Fruit fly (Drosophila melanogaster) whole organism, embryonic: Measurements from ENCODE around the gene dmrt93B.

ENCODE experiments used
- Ada2b ChIP-seq: fragments of 200-800 bp; sonication (Bioruptor generic); IDR thresholded peaks from 2 replicates; pipeline ENCODE4 v1.3.6; 2022; ENCODE audit warnings: missing biosample characterization, missing genetic modification characterization
- CG10209 ChIP-seq: fragments of 200-800 bp; sonication (Bioruptor generic); optimal IDR thresholded peaks from 3 replicates; lab custom pipeline; 2017; ENCODE audit warnings: missing biosample characterization, mild to moderate bottlenecking, missing genetic modification characterization, missing genetic modification reagents
- CG10274 ChIP-seq: fragments of 200-800 bp; sonication (Bioruptor generic); optimal IDR thresholded peaks from 3 replicates; lab custom pipeline; 2017; ENCODE audit warnings: missing biosample characterization, mild to moderate bottlenecking, missing genetic modification characterization
- CG10543 ChIP-seq: fragments of 200-800 bp; sonication (Bioruptor generic); optimal IDR thresholded peaks from 3 replicates; lab custom pipeline; 2017; ENCODE audit warnings: missing biosample characterization, mild to moderate bottlenecking, missing genetic modification characterization, moderate library complexity
- CG11398 ChIP-seq: fragments of 200-800 bp; sonication (Bioruptor generic); optimal IDR thresholded peaks from 2 replicates; lab custom pipeline; 2016; ENCODE audit warnings: missing biosample characterization, missing genetic modification characterization
- CG13123 ChIP-seq: fragments of 200-800 bp; sonication (Bioruptor generic); optimal IDR thresholded peaks from 2 replicates; lab custom pipeline; 2016; ENCODE audit warnings: missing biosample characterization, missing genetic modification characterization
- CG13894 ChIP-seq: fragments of 200-800 bp; sonication (Bioruptor generic); optimal IDR thresholded peaks from 3 replicates; lab custom pipeline; 2018; ENCODE audit warnings: missing biosample characterization, mild to moderate bottlenecking, missing genetic modification characterization, moderate library complexity
- CG14710 ChIP-seq: fragments of 200-800 bp; sonication (Bioruptor generic); optimal IDR thresholded peaks from 3 replicates; lab custom pipeline; 2019; ENCODE audit warnings: missing biosample characterization, mild to moderate bottlenecking, missing genetic modification characterization, moderate library complexity
- CG1647 ChIP-seq: fragments of 200-800 bp; sonication (Bioruptor generic); optimal IDR thresholded peaks from 3 replicates; lab custom pipeline; 2016; ENCODE audit warnings: missing biosample characterization, missing genetic modification characterization
- CG16815 ChIP-seq: fragments of 200-800 bp; sonication (Bioruptor generic); optimal IDR thresholded peaks from 3 replicates; lab custom pipeline; 2017; ENCODE audit warnings: missing biosample characterization, mild to moderate bottlenecking, missing genetic modification characterization
- CG17385 ChIP-seq: fragments of 200-800 bp; sonication (Bioruptor generic); optimal IDR thresholded peaks from 3 replicates; lab custom pipeline; 2018; ENCODE audit warnings: missing biosample characterization, mild to moderate bottlenecking, missing genetic modification characterization
- CG1792 ChIP-seq: fragments of 200-800 bp; sonication (Bioruptor generic); optimal IDR thresholded peaks from 2 replicates; lab custom pipeline; 2016; ENCODE audit warnings: missing biosample characterization, missing genetic modification characterization
- CG1832 ChIP-seq: fragments of 200-800 bp; sonication (Bioruptor generic); optimal IDR thresholded peaks from 2 replicates; lab custom pipeline; 2017; ENCODE audit warnings: missing biosample characterization, mild to moderate bottlenecking, missing genetic modification characterization, inconsistent platforms
- CG18619 ChIP-seq: fragments of 200-800 bp; sonication (Bioruptor generic); optimal IDR thresholded peaks from 3 replicates; lab custom pipeline; 2017; ENCODE audit warnings: missing biosample characterization, mild to moderate bottlenecking, missing genetic modification characterization
- CG3065 ChIP-seq: fragments of 200-800 bp; sonication (Bioruptor generic); optimal IDR thresholded peaks from 2 replicates; lab custom pipeline; 2016; ENCODE audit warnings: missing biosample characterization, missing genetic modification characterization
- CG3995 ChIP-seq: fragments of 200-800 bp; sonication (Bioruptor generic); optimal IDR thresholded peaks from 3 replicates; lab custom pipeline; 2016; ENCODE audit warnings: missing biosample characterization, missing genetic modification characterization
- CG43689 ChIP-seq: fragments of 200-800 bp; sonication (Bioruptor generic); IDR thresholded peaks from 2 replicates; pipeline ENCODE4 v1.3.6; 2022; ENCODE audit warnings: missing biosample characterization, missing genetic modification characterization
- CG5180 ChIP-seq: fragments of 200-800 bp; sonication (Bioruptor generic); optimal IDR thresholded peaks from 3 replicates; lab custom pipeline; 2017; ENCODE audit warnings: missing biosample characterization, missing genetic modification characterization, mild to moderate bottlenecking, moderate library complexity, missing genetic modification reagents
- CG6654 ChIP-seq: fragments of 200-800 bp; sonication (Bioruptor generic); optimal IDR thresholded peaks from 2 replicates; lab custom pipeline; 2017; ENCODE audit warnings: missing biosample characterization, mild to moderate bottlenecking, missing genetic modification characterization
- CG6689 ChIP-seq: fragments of 200-800 bp; sonication (Bioruptor generic); IDR thresholded peaks from 2 replicates; pipeline ENCODE4 v1.3.6; 2022; ENCODE audit warnings: missing biosample characterization, missing genetic modification characterization
- CG7372 ChIP-seq: fragments of 200-800 bp; sonication (Bioruptor generic); IDR thresholded peaks from 2 replicates; pipeline ENCODE4 v1.3.6; 2022; ENCODE audit warnings: missing biosample characterization, missing genetic modification characterization
- CG7928 ChIP-seq: fragments of 200-800 bp; sonication (Bioruptor generic); optimal IDR thresholded peaks from 2 replicates; lab custom pipeline; 2017; ENCODE audit warnings: missing biosample characterization, mild to moderate bottlenecking, missing genetic modification characterization
- CTCF ChIP-seq: fragments of 200-800 bp; sonication (Bioruptor generic); optimal IDR thresholded peaks from 2 replicates; lab custom pipeline; 2017; ENCODE audit warnings: missing biosample characterization, mild to moderate bottlenecking, missing genetic modification characterization, moderate library complexity
- Dp ChIP-seq: fragments of 200-800 bp; sonication (Bioruptor generic); optimal IDR thresholded peaks from 2 replicates; lab custom pipeline; 2018; ENCODE audit warnings: missing biosample characterization, mild to moderate bottlenecking, missing genetic modification characterization, moderate library complexity
- E2f2 ChIP-seq: fragments of 200-800 bp; sonication (Bioruptor generic); IDR thresholded peaks from 2 replicates; pipeline ENCODE4 v1.3.6; 2022; ENCODE audit warnings: missing biosample characterization, missing genetic modification characterization
- Ets65A ChIP-seq: fragments of 200-800 bp; sonication (Bioruptor generic); peaks from one replicate; lab custom pipeline; 2016; ENCODE audit warnings: missing biosample characterization, missing genetic modification characterization
- HLH4C ChIP-seq: fragments of 200-800 bp; sonication (Bioruptor generic); IDR thresholded peaks from 3 replicates; pipeline ENCODE4 v1.3.6; 2022; ENCODE audit warnings: missing biosample characterization, missing genetic modification characterization; ENCODE audit not compliant: partially characterized antibody
- HLH54F ChIP-seq: fragments of 200-800 bp; sonication (Bioruptor generic); optimal IDR thresholded peaks from 3 replicates; lab custom pipeline; 2016; ENCODE audit warnings: missing biosample characterization, missing genetic modification characterization
- Hr78 ChIP-seq, 2 experiments: fragments of 200-800 bp in 1 of 2; fragments of >200 bp in 1 of 2; sonication (Bioruptor generic) in 1 of 2; optimal IDR thresholded peaks; 2 replicates each; lab custom pipeline; 2017 to 2019; ENCODE audit warnings: missing biosample characterization in 2 of 2, missing genetic modification characterization in 2 of 2, mild to moderate bottlenecking in 1 of 2, moderate library complexity in 1 of 2
- Hsf ChIP-seq: fragments of 200-800 bp; sonication (Bioruptor generic); optimal IDR thresholded peaks from 3 replicates; lab custom pipeline; 2016; ENCODE audit warnings: missing biosample characterization, missing genetic modification characterization
- Ptx1 ChIP-seq: fragments of 200-800 bp; sonication (Bioruptor generic); IDR thresholded peaks from 2 replicates; pipeline ENCODE4 v1.3.6; 2022; ENCODE audit warnings: missing biosample characterization, missing genetic modification characterization
- Stat92E ChIP-seq, 3 experiments: fragments of >200 bp in 2 of 3; fragments of 200-800 bp in 1 of 3; sonication (Bioruptor generic) in 1 of 3; optimal IDR thresholded peaks; 2 replicates each; lab custom pipeline; 2017 to 2019; ENCODE audit warnings: missing biosample characterization in 3 of 3, missing genetic modification characterization in 3 of 3, mild to moderate bottlenecking in 1 of 3, moderate library complexity in 1 of 3
- ase ChIP-seq: fragments of 200-800 bp; sonication (Bioruptor generic); IDR thresholded peaks from 3 replicates; pipeline ENCODE4 v1.3.6; 2022; ENCODE audit warnings: missing biosample characterization, missing genetic modification characterization
- bigmax ChIP-seq: fragments of 200-800 bp; sonication (Bioruptor generic); optimal IDR thresholded peaks from 2 replicates; lab custom pipeline; 2018; ENCODE audit warnings: missing biosample characterization, mild to moderate bottlenecking, missing genetic modification characterization
- bowl ChIP-seq: fragments of 200-800 bp; sonication (Bioruptor generic); IDR thresholded peaks from 2 replicates; pipeline ENCODE4 v1.3.6; 2022; ENCODE audit warnings: missing biosample characterization, missing genetic modification characterization
- corto ChIP-seq: fragments of 200-800 bp; sonication (Bioruptor generic); optimal IDR thresholded peaks from 2 replicates; lab custom pipeline; 2016; ENCODE audit warnings: missing biosample characterization, mild to moderate bottlenecking, missing genetic modification characterization, moderate library complexity
- crc ChIP-seq: fragments of 200-800 bp; sonication (Bioruptor generic); optimal IDR thresholded peaks from 2 replicates; lab custom pipeline; 2016; ENCODE audit warnings: missing biosample characterization, missing genetic modification characterization
- dmrt11E ChIP-seq: fragments of 200-800 bp; sonication (Bioruptor generic); optimal IDR thresholded peaks from 3 replicates; lab custom pipeline; 2018; ENCODE audit warnings: missing biosample characterization, mild to moderate bottlenecking, missing genetic modification characterization, moderate library complexity
- ems ChIP-seq: fragments of 200-800 bp; sonication (Bioruptor generic); optimal IDR thresholded peaks from 3 replicates; lab custom pipeline; 2016; ENCODE audit warnings: missing biosample characterization, missing genetic modification characterization
- ewg ChIP-seq: fragments of 200-800 bp; sonication (Bioruptor generic); optimal IDR thresholded peaks from 3 replicates; lab custom pipeline; 2017; ENCODE audit warnings: mild to moderate bottlenecking, missing biosample characterization, missing genetic modification reagents, missing genetic modification characterization
- ham ChIP-seq: fragments of 200-800 bp; sonication (Bioruptor generic); IDR thresholded peaks from 2 replicates; pipeline ENCODE4 v1.3.6; 2022; ENCODE audit warnings: missing biosample characterization, missing genetic modification characterization
- ind ChIP-seq: fragments of 200-800 bp; sonication (Bioruptor generic); optimal IDR thresholded peaks from 3 replicates; lab custom pipeline; 2016; ENCODE audit warnings: missing biosample characterization, missing genetic modification characterization
- ken ChIP-seq: fragments of 200-800 bp; sonication (Bioruptor generic); IDR thresholded peaks from 3 replicates; pipeline ENCODE4 v1.3.6; 2022; ENCODE audit warnings: missing biosample characterization, missing genetic modification characterization
- lola ChIP-seq, 3 experiments: fragments of >200 bp in 2 of 3; fragments of 200-800 bp in 1 of 3; sonication (Bioruptor generic) in 1 of 3; optimal IDR thresholded peaks; 2 replicates each; lab custom pipeline; 2017 to 2019; ENCODE audit warnings: missing biosample characterization in 3 of 3, missing genetic modification characterization in 3 of 3, mild to moderate bottlenecking in 1 of 3, moderate library complexity in 1 of 3
- nau ChIP-seq: fragments of 200-800 bp; sonication (Bioruptor generic); optimal IDR thresholded peaks from 3 replicates; lab custom pipeline; 2017; ENCODE audit warnings: missing biosample characterization, mild to moderate bottlenecking, missing genetic modification characterization, missing genetic modification reagents
- pho ChIP-seq: fragments of 200-800 bp; sonication (Bioruptor generic); optimal IDR thresholded peaks from 2 replicates; lab custom pipeline; 2016; ENCODE audit warnings: missing biosample characterization, missing genetic modification characterization
- sqz ChIP-seq: fragments of 200-800 bp; sonication (Bioruptor generic); optimal IDR thresholded peaks from 3 replicates; lab custom pipeline; 2018; ENCODE audit warnings: missing biosample characterization, mild to moderate bottlenecking, missing genetic modification characterization
- toy ChIP-seq: fragments of 200-800 bp; sonication (Bioruptor generic); IDR thresholded peaks from 2 replicates; pipeline ENCODE4 v1.3.6; 2022; ENCODE audit warnings: missing biosample characterization, missing genetic modification characterization
- unc-4 ChIP-seq: fragments of 200-800 bp; sonication (Bioruptor generic); IDR thresholded peaks from 2 replicates; pipeline ENCODE4 v1.3.6; 2022; ENCODE audit warnings: missing biosample characterization, missing genetic modification characterization; ENCODE audit not compliant: partially characterized antibody

Gene dmrt93B

dm6 chr3R:21111964-21112740 lies 38.3 kb downstream of the dmrt93B start (continued):
- TF ChIP-seq Hsf (GFP tag; lab: Kevin White, UChicago) (peak; percentile 20), lola (GFP tag; optimal IDR thresholded peaks at IDR 0.05; lab: Kevin White, UChicago) (no peak), Dp (no peak), HLH54F (no peak), Stat92E (GFP tag; optimal IDR thresholded peaks at IDR 0.05; lab: Kevin White, UChicago) (no peak), ems (GFP tag; lab: Kevin White, UChicago) (peak; percentile 36), Ets65A (GFP tag; lab: Kevin White, UChicago) (peak; percentile 93), bowl (peak; percentile 51; the same call in 1 of the 2 replicates), CG10274 (GFP tag; lab: Kevin White, UChicago) (peak; percentile 11), pho (GFP tag; lab: Kevin White, UChicago) (no peak), nau (GFP tag; lab: Kevin White, UChicago) (peak; percentile 16), sqz (GFP tag; lab: Kevin White, UChicago) (peak; percentile 56), Ptx1 (GFP tag; lab: Robert Waterston, UW) (peak; percentile 17; the same call in 1 of the 2 replicates), CG18619 (GFP tag; lab: Kevin White, UChicago) (no peak), CG10209 (GFP tag; lab: Kevin White, UChicago) (peak; percentile 13), toy (GFP tag; lab: Robert Waterston, UW) (no peak), CG43689 (no peak), ase (GFP tag; lab: Robert Waterston, UW) (no peak), CG14710 (tag; lab: Kevin White, UChicago) (no peak), ham (no peak), CG13123 (GFP tag; lab: Kevin White, UChicago) (no peak), CG3995 (GFP tag; lab: Kevin White, UChicago) (no peak), ken (GFP tag; lab: Robert Waterston, UW) (no peak), unc-4 (GFP tag; lab: Robert Waterston, UW) (no peak), CG7928 (GFP tag; lab: Kevin White, UChicago) (no peak), CTCF (GFP tag; lab: Kevin White, UChicago) (peak; percentile 15), crc (GFP tag; lab: Kevin White, UChicago) (no peak), dmrt11E (tag; lab: Kevin White, UChicago) (no peak), CG6689 (GFP tag; lab: Robert Waterston, UW) (no peak), CG3065 (GFP tag; lab: Kevin White, UChicago) (no peak), Ada2b (GFP tag; lab: Robert Waterston, UW) (no peak), CG1647 (GFP tag; lab: Kevin White, UChicago) (no peak), ind (GFP tag; lab: Kevin White, UChicago) (peak; percentile 36), ewg (GFP tag; lab: Kevin White, UChicago) (peak; percentile 14), corto (GFP tag; lab: Kevin White, UChicago) (peak; percentile 71), CG7372 (GFP tag; lab: Robert Waterston, UW) (no peak), E2f2 (no peak; the same call in 1 of the 2 replicates), CG16815 (GFP tag; lab: Kevin White, UChicago) (no peak), Hr78 (GFP tag; optimal IDR thresholded peaks at IDR 0.05; lab: Kevin White, UChicago) (no peak), CG1832 (GFP tag; lab: Kevin White, UChicago) (no peak), CG17385 (GFP tag; lab: Kevin White, UChicago) (peak; percentile 57), CG10543 (GFP tag; lab: Kevin White, UChicago) (no peak), CG5180 (GFP tag; lab: Kevin White, UChicago) (peak; percentile 27), CG1792 (GFP tag; lab: Kevin White, UChicago) (no peak), CG13894 (tag; lab: Kevin White, UChicago) (no peak), bigmax (GFP tag; lab: Kevin White, UChicago) (no peak), CG11398 (GFP tag; lab: Kevin White, UChicago) (no peak), CG6654 (GFP tag; lab: Kevin White, UChicago) (no peak), HLH4C (GFP tag; lab: Robert Waterston, UW) (0 out of 3 replicates have a peak, but pooled peaks have one; percentile 23)
